Fruit fly (Drosophila melanogaster): ENCODE measurements around the gene Spn77Bc.

The Spn77Bc gene

DNA sequence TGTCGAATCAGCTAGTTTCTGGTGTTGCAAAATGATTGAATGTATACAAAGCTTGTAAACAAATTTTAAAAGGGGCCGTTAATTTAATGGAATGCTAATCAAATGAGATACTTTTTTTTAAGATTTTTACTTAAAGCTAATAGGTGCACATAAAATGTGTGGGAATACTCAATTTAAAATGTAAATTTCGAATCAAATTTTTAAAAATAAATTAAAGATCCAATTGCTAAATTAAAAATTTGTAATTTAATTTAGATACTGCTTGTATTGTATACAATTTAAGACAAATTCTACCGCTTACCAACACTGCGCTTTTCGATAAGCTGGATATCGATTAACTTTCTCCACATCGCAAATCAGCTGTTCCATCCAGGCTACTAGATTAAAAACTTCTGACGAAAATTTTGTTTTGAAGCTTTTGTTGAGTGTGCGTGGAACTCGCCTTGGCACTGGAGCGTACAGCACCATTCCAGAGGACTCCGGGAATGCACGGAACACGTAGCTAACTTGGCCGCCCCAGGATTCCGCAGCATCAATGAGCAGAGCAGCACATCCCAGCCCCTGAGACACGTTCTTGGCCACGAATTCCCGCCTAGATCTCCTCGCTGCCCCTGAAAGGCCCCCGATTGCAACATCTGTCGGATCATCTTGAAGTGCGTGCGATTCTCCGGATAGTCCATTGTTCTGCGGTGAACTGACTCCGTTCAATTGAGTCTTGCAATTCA, 41.8 kb downstream of the Spn77Bc start, which contains the start of the genes CG5498 and fbl (continued):
- TF ChIP-seq tin (GFP tag; optimal IDR thresholded peaks at IDR 0.05) (peak; percentile 46), pzg (GFP tag; optimal IDR thresholded peaks at IDR 0.05) (peak; percentile 33), schlank (tag; optimal IDR thresholded peaks at IDR 0.05) (no peak), dmrt11E (tag; optimal IDR thresholded peaks at IDR 0.05) (peak; percentile 61), CG1024 (GFP tag; IDR thresholded peaks at IDR 0.05) (0 out of 2 replicates have a peak, but pooled peaks have one; percentile 9), Hsf (GFP tag; optimal IDR thresholded peaks at IDR 0.05) (peak; percentile 78), dysf (GFP tag; IDR thresholded peaks at IDR 0.05) (peak; percentile 40; the same call in 1 of the 3 replicates), gcm2 (GFP tag; optimal IDR thresholded peaks at IDR 0.05) (no peak), HmgD (GFP tag; optimal IDR thresholded peaks at IDR 0.05) (no peak), CG8478 (optimal IDR thresholded peaks at IDR 0.05) (no peak), crp (GFP tag; optimal IDR thresholded peaks at IDR 0.05) (peak; percentile 21 to 88), chif (GFP tag; optimal IDR thresholded peaks at IDR 0.05) (peak in 1 of 2 experiments; percentile 24), Abd-B (GFP tag; optimal IDR thresholded peaks at IDR 0.05) (no peak), Hmx (GFP tag; optimal IDR thresholded peaks at IDR 0.05) (peak; percentile 11), stwl (tag; optimal IDR thresholded peaks at IDR 0.05) (peak; percentile 96), cwo (GFP tag; optimal IDR thresholded peaks at IDR 0.05) (peak; percentile 33), Stat92E (GFP tag; optimal IDR thresholded peaks at IDR 0.05) (no peak), Ada2b (GFP tag; IDR thresholded peaks at IDR 0.05) (no peak), insv (GFP tag; optimal IDR thresholded peaks at IDR 0.05) (peak in 1 of 2 experiments; percentile 45), Asciz (GFP tag; optimal IDR thresholded peaks at IDR 0.05) (peak; percentile 38), Dp (GFP tag; optimal IDR thresholded peaks at IDR 0.05) (peak; percentile 38), Atf6 (GFP tag; IDR thresholded peaks at IDR 0.05) (peak; percentile 52; the same call in 1 of the 2 replicates), fd3F (GFP tag; optimal IDR thresholded peaks at IDR 0.05) (peak; percentile 37), HLH4C (GFP tag; IDR thresholded peaks at IDR 0.05; ENCODE audit: partially characterized antibody) (no peak), Dbx (GFP tag; IDR thresholded peaks at IDR 0.05) (peak; percentile 67), Pdp1 (GFP tag; optimal IDR thresholded peaks at IDR 0.05) (peak; percentile 8 to 45), nerfin-1 (tag; optimal IDR thresholded peaks at IDR 0.05) (peak; percentile 32), Sox102F (GFP tag; optimal IDR thresholded peaks at IDR 0.05) (peak; percentile 64), CG30403 (GFP tag; optimal IDR thresholded peaks at IDR 0.05) (peak; percentile 84), CG32767 (GFP tag; IDR thresholded peaks at IDR 0.05) (no peak), tna (GFP tag; IDR thresholded peaks at IDR 0.05; ENCODE audit: partially characterized antibody) (0 out of 2 replicates have a peak, but pooled peaks have one; percentile 42), CG8089 (GFP tag; optimal IDR thresholded peaks at IDR 0.05) (no peak), Hr3 (GFP tag; optimal IDR thresholded peaks at IDR 0.05) (peak; percentile 64), CG17361 (GFP tag; IDR thresholded peaks at IDR 0.05) (peak; percentile 80; the same call in 2 of the 3 replicates), CG2129 (GFP tag; IDR thresholded peaks at IDR 0.05; ENCODE audit: partially characterized antibody) (no peak), CG30020 (tag; optimal IDR thresholded peaks at IDR 0.05) (peak; percentile 64), CG11695 (GFP tag; IDR thresholded peaks at IDR 0.05) (peak; percentile 65; the same call in 2 of the 3 replicates), tap (tag; optimal IDR thresholded peaks at IDR 0.05) (peak; percentile 13), CG12104 (GFP tag; optimal IDR thresholded peaks at IDR 0.05) (peak; percentile 66), wek (GFP tag; optimal IDR thresholded peaks at IDR 0.05) (no peak), CTCF (GFP tag; optimal IDR thresholded peaks at IDR 0.05) (no peak), vnd (GFP tag; IDR thresholded peaks at IDR 0.05; ENCODE audit: partially characterized antibody) (no peak), Fer1 (GFP tag; optimal IDR thresholded peaks at IDR 0.05) (peak; percentile 52), Oli (tag; optimal IDR thresholded peaks at IDR 0.05) (peak; percentile 25), CG43689 (GFP tag; IDR thresholded peaks at IDR 0.05) (no peak), CG4328 (GFP tag; optimal IDR thresholded peaks at IDR 0.05) (peak; percentile 30), lbe (GFP tag; optimal IDR thresholded peaks at IDR 0.05) (peak; percentile 71), nerfin-2 (GFP tag; IDR thresholded peaks at IDR 0.05; ENCODE audit: partially characterized antibody) (no peak)
